Worm (Caenorhabditis elegans): ENCODE results near the gene F35E8.13.

DNA sequence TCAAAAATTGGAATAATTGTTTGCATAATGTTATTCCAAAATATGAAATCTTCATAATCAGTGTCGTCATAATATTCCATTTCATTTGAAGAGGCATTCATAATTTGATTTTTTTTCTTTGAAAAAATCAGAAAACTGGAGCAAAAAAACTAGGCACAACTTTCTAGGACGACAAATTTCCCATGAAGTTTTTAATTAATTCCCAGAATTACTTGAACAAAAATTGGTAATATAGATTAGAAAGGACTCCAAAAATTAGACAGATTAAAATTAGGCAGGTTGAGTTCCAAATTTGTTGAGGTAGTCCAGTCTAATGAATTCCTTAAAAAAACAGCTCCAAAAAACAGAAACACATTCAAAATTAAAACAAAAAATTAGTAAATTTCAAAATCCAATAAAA lies 31.9 kb downstream of the F35E8.13 start, which contains the start of gene srw-57:
- no peak for TF ChIP-seq cnd-1 (tag; optimal IDR thresholded peaks at IDR 0.05)
- no peak for TF ChIP-seq unc-62 (GFP tag; optimal IDR thresholded peaks at IDR 0.05)
- no peak for TF ChIP-seq nhr-237 (tag; optimal IDR thresholded peaks at IDR 0.05)
- no peak for TF ChIP-seq lin-13 (tag; optimal IDR thresholded peaks at IDR 0.05)
- TF ChIP-seq mab-5 (tag; optimal IDR thresholded peaks at IDR 0.05), result no peak
- TF ChIP-seq snpc-4 (tag; optimal IDR thresholded peaks at IDR 0.05), result no peak
- no peak for TF ChIP-seq unc-39 (tag; optimal IDR thresholded peaks at IDR 0.05)
- no peak for TF ChIP-seq pha-4 (tag; optimal IDR thresholded peaks at IDR 0.05)
- no peak for TF ChIP-seq nhr-76 (tag; optimal IDR thresholded peaks at IDR 0.05)
- TF ChIP-seq nhr-2 (tag; optimal IDR thresholded peaks at IDR 0.05), result no peak
- TF ChIP-seq nhr-12 (tag; optimal IDR thresholded peaks at IDR 0.05), result no peak
- TF ChIP-seq ztf-11 (tag; optimal IDR thresholded peaks at IDR 0.05), result no peak

All from whole organism, mixed stage, embryonic.